Fruit fly (Drosophila melanogaster) whole organism, prepupa: ENCODE data around the gene bark.

Source experiments
- CG10631 ChIP-seq: fragments of 200-800 bp; sonication (Bioruptor generic); optimal IDR thresholded peaks from 2 replicates; lab custom pipeline; 2016; ENCODE audit warnings: missing biosample characterization, missing genetic modification characterization
- CG10669 ChIP-seq: fragments of 200-800 bp; sonication (Bioruptor generic); optimal IDR thresholded peaks from 3 replicates; lab custom pipeline; 2018; ENCODE audit warnings: missing biosample characterization, mild to moderate bottlenecking, missing genetic modification characterization, moderate library complexity
- CG11294 ChIP-seq: fragments of 200-800 bp; sonication (Bioruptor generic); IDR thresholded peaks from 2 replicates; pipeline ENCODE4 v1.3.6; 2022; ENCODE audit warnings: missing biosample characterization, missing genetic modification characterization
- CG11762 ChIP-seq: fragments of 200-800 bp; sonication (Bioruptor generic); optimal IDR thresholded peaks from 3 replicates; lab custom pipeline; 2016; ENCODE audit warnings: missing biosample characterization, missing genetic modification characterization; ENCODE audit not compliant: insufficient read depth
- CG11902 ChIP-seq: fragments of 200-800 bp; sonication (Bioruptor generic); optimal IDR thresholded peaks from 3 replicates; lab custom pipeline; 2016; ENCODE audit warnings: missing biosample characterization, missing genetic modification characterization
- CG1621 ChIP-seq: fragments of 200-800 bp; sonication (Bioruptor generic); optimal IDR thresholded peaks from 3 replicates; lab custom pipeline; 2018; ENCODE audit warnings: missing biosample characterization, mild to moderate bottlenecking, missing genetic modification characterization
- CG31627 ChIP-seq: fragments of 200-800 bp; sonication (Bioruptor generic); optimal IDR thresholded peaks from 3 replicates; lab custom pipeline; 2016; ENCODE audit warnings: missing biosample characterization, missing genetic modification characterization
- CG32006 ChIP-seq: fragments of 200-800 bp; sonication (Bioruptor generic); optimal IDR thresholded peaks from 3 replicates; lab custom pipeline; 2017; ENCODE audit warnings: missing biosample characterization, mild to moderate bottlenecking, missing genetic modification characterization
- CG34406 ChIP-seq: fragments of 200-800 bp; sonication (Bioruptor generic); optimal IDR thresholded peaks from 3 replicates; lab custom pipeline; 2016; ENCODE audit warnings: missing biosample characterization, missing genetic modification characterization
- CG3919 ChIP-seq: fragments of 200-800 bp; sonication (Bioruptor generic); optimal IDR thresholded peaks from 3 replicates; lab custom pipeline; 2016; ENCODE audit warnings: missing biosample characterization, missing genetic modification characterization
- CG4318 ChIP-seq: fragments of 200-800 bp; sonication (Bioruptor generic); optimal IDR thresholded peaks from 3 replicates; lab custom pipeline; 2017; ENCODE audit warnings: missing biosample characterization, mild to moderate bottlenecking, missing genetic modification characterization
- CG6163 ChIP-seq: fragments of 200-800 bp; sonication (Bioruptor generic); IDR thresholded peaks from 3 replicates; pipeline ENCODE4 v1.3.6; 2022; ENCODE audit warnings: missing biosample characterization, missing genetic modification characterization
- CG6276 ChIP-seq: fragments of 200-800 bp; sonication (Bioruptor generic); optimal IDR thresholded peaks from 2 replicates; lab custom pipeline; 2017; ENCODE audit warnings: missing biosample characterization, mild to moderate bottlenecking, missing genetic modification characterization
- CG6792 ChIP-seq: fragments of 200-800 bp; sonication (Bioruptor generic); optimal IDR thresholded peaks from 3 replicates; lab custom pipeline; 2016; ENCODE audit warnings: missing biosample characterization, missing genetic modification characterization
- CG6854 ChIP-seq: fragments of 200-800 bp; sonication (Bioruptor generic); optimal IDR thresholded peaks from 2 replicates; lab custom pipeline; 2017; ENCODE audit warnings: missing biosample characterization, mild to moderate bottlenecking, missing genetic modification characterization
- CG7368 ChIP-seq: fragments of 200-800 bp; sonication (Bioruptor generic); optimal IDR thresholded peaks from 3 replicates; lab custom pipeline; 2016; ENCODE audit warnings: missing biosample characterization, missing genetic modification characterization
- CG8632 ChIP-seq: fragments of 200-800 bp; sonication (Bioruptor generic); optimal IDR thresholded peaks from 3 replicates; lab custom pipeline; 2016; ENCODE audit warnings: missing biosample characterization, missing genetic modification characterization
- CG9139 ChIP-seq: fragments of 200-800 bp; sonication (Bioruptor generic); optimal IDR thresholded peaks from 3 replicates; lab custom pipeline; 2017; ENCODE audit warnings: missing biosample characterization, mild to moderate bottlenecking, missing genetic modification characterization
- Eip75B ChIP-seq: fragments of 200-800 bp; sonication (Bioruptor generic); optimal IDR thresholded peaks from 3 replicates; lab custom pipeline; 2016; ENCODE audit warnings: missing biosample characterization, missing genetic modification characterization
- Eip78C ChIP-seq: fragments of 200-800 bp; sonication (Bioruptor generic); peaks from one replicate; lab custom pipeline; 2016; ENCODE audit warnings: missing biosample characterization, missing genetic modification characterization
- Eip93F ChIP-seq: fragments of 200-800 bp; sonication (Bioruptor generic); optimal IDR thresholded peaks from 2 replicates; lab custom pipeline; 2016; ENCODE audit warnings: missing biosample characterization, mild to moderate bottlenecking, missing genetic modification characterization
- Ets21C ChIP-seq: fragments of 200-800 bp; sonication (Bioruptor generic); optimal IDR thresholded peaks from 3 replicates; lab custom pipeline; 2016; ENCODE audit warnings: missing biosample characterization, missing genetic modification characterization
- Ets96B ChIP-seq: fragments of 200-800 bp; optimal IDR thresholded peaks from 2 replicates; lab custom pipeline; 2019; ENCODE audit warnings: missing biosample characterization, mild to moderate bottlenecking, missing genetic modification characterization, moderate library complexity
- Gug ChIP-seq: fragments of 200-800 bp; sonication (Bioruptor generic); IDR thresholded peaks from 2 replicates; pipeline ENCODE4 v1.3.6; 2022; ENCODE audit warnings: missing biosample characterization, missing genetic modification characterization
- Hr38 ChIP-seq: sonication (Bioruptor generic); optimal IDR thresholded peaks from 2 replicates; lab custom pipeline; 2016; ENCODE audit warnings: missing biosample characterization, missing genetic modification characterization
- Hr39 ChIP-seq: fragments of 200-800 bp; sonication (Bioruptor generic); optimal IDR thresholded peaks from 2 replicates; lab custom pipeline; 2016; ENCODE audit warnings: missing biosample characterization, missing genetic modification characterization
- Hr4 ChIP-seq: fragments of 200-800 bp; sonication (Bioruptor generic); optimal IDR thresholded peaks from 3 replicates; lab custom pipeline; 2016; ENCODE audit warnings: missing biosample characterization, missing genetic modification characterization
- Met ChIP-seq: fragments of 200-800 bp; sonication (Bioruptor generic); optimal IDR thresholded peaks from 3 replicates; lab custom pipeline; 2016; ENCODE audit warnings: missing biosample characterization, missing genetic modification characterization
- OdsH ChIP-seq: fragments of 200-800 bp; sonication (Bioruptor generic); optimal IDR thresholded peaks from 3 replicates; lab custom pipeline; 2016; ENCODE audit warnings: missing biosample characterization, missing genetic modification characterization
- Smox ChIP-seq: fragments of 200-800 bp; sonication (Bioruptor generic); optimal IDR thresholded peaks from 3 replicates; lab custom pipeline; 2016; ENCODE audit warnings: missing biosample characterization, missing genetic modification characterization
- achi ChIP-seq: fragments of 200-800 bp; sonication (Bioruptor generic); optimal IDR thresholded peaks from 3 replicates; lab custom pipeline; 2016; ENCODE audit warnings: missing biosample characterization, missing genetic modification characterization
- acj6 ChIP-seq: fragments of 200-800 bp; sonication (Bioruptor generic); optimal IDR thresholded peaks from 3 replicates; lab custom pipeline; 2016; ENCODE audit warnings: missing biosample characterization, missing genetic modification characterization
- dac ChIP-seq: fragments of 200-800 bp; sonication (Bioruptor generic); optimal IDR thresholded peaks from 2 replicates; lab custom pipeline; 2017; ENCODE audit warnings: missing biosample characterization, mild to moderate bottlenecking, missing genetic modification characterization
- dsx ChIP-seq: fragments of 200-800 bp; optimal IDR thresholded peaks from 3 replicates; lab custom pipeline; 2019; ENCODE audit warnings: missing biosample characterization, mild to moderate bottlenecking, missing genetic modification characterization, moderate library complexity; ENCODE audit not compliant: poor library complexity, severe bottlenecking
- eg ChIP-seq: fragments of 200-800 bp; sonication (Bioruptor generic); IDR thresholded peaks from 3 replicates; pipeline ENCODE4 v1.3.6; 2022; ENCODE audit warnings: missing biosample characterization, missing genetic modification characterization
- esn ChIP-seq: fragments of 200-800 bp; sonication (Bioruptor generic); optimal IDR thresholded peaks from 2 replicates; lab custom pipeline; 2016; ENCODE audit warnings: missing biosample characterization, mild to moderate bottlenecking, missing genetic modification characterization, moderate library complexity
- fd85E ChIP-seq: fragments of 200-800 bp; sonication (Bioruptor generic); optimal IDR thresholded peaks from 3 replicates; lab custom pipeline; 2016; ENCODE audit warnings: missing biosample characterization, missing genetic modification characterization
- net ChIP-seq: fragments of 200-800 bp; sonication (Bioruptor generic); optimal IDR thresholded peaks from 3 replicates; lab custom pipeline; 2016; ENCODE audit warnings: missing biosample characterization, missing genetic modification characterization
- pdm3 ChIP-seq: fragments of 200-800 bp; sonication (Bioruptor generic); optimal IDR thresholded peaks from 3 replicates; lab custom pipeline; 2016; ENCODE audit warnings: missing biosample characterization, missing genetic modification characterization
- salr ChIP-seq, 2 experiments: fragments of 200-800 bp; sonication (Bioruptor generic); optimal IDR thresholded peaks; 3 replicates each; lab custom pipeline; 2016 to 2018; ENCODE audit warnings: missing biosample characterization in 2 of 2, missing genetic modification characterization in 2 of 2, mild to moderate bottlenecking in 1 of 2
- spab ChIP-seq: fragments of 200-800 bp; sonication (Bioruptor generic); optimal IDR thresholded peaks from 2 replicates; lab custom pipeline; 2017; ENCODE audit warnings: missing biosample characterization, mild to moderate bottlenecking, missing genetic modification characterization, missing genetic modification reagents
- svp ChIP-seq: fragments of 200-800 bp; sonication (Bioruptor generic); peaks from one replicate; lab custom pipeline; 2016; ENCODE audit warnings: missing biosample characterization, missing genetic modification characterization
- topi ChIP-seq: fragments of 200-800 bp; sonication (Bioruptor generic); optimal IDR thresholded peaks from 3 replicates; lab custom pipeline; 2016; ENCODE audit warnings: missing biosample characterization, missing genetic modification characterization
- vri ChIP-seq: fragments of 200-800 bp; sonication (Bioruptor generic); optimal IDR thresholded peaks from 3 replicates; lab custom pipeline; 2016; ENCODE audit warnings: missing biosample characterization, mild to moderate bottlenecking, missing genetic modification characterization

The bark gene

DNA sequence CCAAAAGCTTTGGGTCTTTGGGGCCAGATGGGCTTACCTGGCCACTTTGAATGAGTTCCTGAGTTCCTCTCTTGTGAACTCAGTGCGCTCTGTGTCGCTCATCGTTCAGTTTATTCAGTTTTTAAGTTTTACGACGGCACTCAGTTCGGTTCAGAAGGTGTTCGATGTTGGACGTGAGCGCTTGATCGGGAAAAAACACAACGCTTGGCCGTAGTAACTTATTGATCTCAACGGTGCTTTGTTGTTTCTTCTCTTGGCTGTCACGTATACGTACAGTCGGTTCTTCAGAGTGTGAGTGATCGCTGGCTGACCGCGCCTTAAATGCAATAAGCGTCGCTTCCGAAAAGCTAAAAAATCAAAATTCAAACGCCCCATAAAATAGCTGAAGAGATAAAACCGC lies at the start of gene bark (continued):
- TF ChIP-seq CG10669 (GFP tag; lab: Kevin White, UChicago) (no peak), CG8632 (GFP tag; lab: Kevin White, UChicago) (no peak), CG11902 (GFP tag; lab: Kevin White, UChicago) (no peak), svp (GFP tag; lab: Kevin White, UChicago) (no peak), CG4318 (GFP tag; lab: Kevin White, UChicago) (no peak), CG11762 (GFP tag; lab: Kevin White, UChicago) (no peak), CG3919 (GFP tag; lab: Kevin White, UChicago) (peak; percentile 59)

DNA sequence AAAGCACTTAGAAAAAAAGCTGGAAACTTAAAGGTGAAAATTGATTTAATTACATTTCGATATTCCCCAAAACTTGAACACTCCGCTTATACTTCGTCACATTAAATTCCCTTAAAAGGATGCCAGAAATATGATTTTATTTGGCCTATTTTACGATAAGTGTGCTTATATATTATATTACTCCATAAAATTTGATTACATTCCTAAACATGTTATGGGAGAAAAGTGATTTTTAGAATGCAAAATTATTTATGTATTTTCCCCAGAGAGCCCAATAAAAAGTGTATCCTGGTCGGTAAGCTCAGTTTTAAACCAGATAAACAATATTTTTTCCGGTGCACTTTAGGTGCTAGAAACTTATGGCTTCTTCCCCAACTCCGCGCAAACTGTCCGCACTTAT lies 49.3 kb upstream of the bark start:
- no peak for TF ChIP-seq Gug
- TF ChIP-seq CG32006 = peak; percentile 60
- TF ChIP-seq svp (GFP tag; lab: Kevin White, UChicago) = peak; percentile 57
- TF ChIP-seq Eip75B = no peak
- TF ChIP-seq CG6792 (GFP tag; lab: Kevin White, UChicago) = no peak
- TF ChIP-seq CG6276 (GFP tag; lab: Kevin White, UChicago) = peak; percentile 2
- TF ChIP-seq OdsH (GFP tag; lab: Kevin White, UChicago) = peak; percentile 34
- TF ChIP-seq CG6854 (GFP tag; lab: Kevin White, UChicago) = no peak
- peak; percentile 16 for TF ChIP-seq CG4318 (GFP tag; lab: Kevin White, UChicago)
- TF ChIP-seq Eip78C (GFP tag; lab: Kevin White, UChicago) = peak; percentile 88
- peak; percentile 14 for TF ChIP-seq Ets96B (tag; lab: Kevin White, UChicago)
- TF ChIP-seq CG34406 (GFP tag; lab: Kevin White, UChicago) = no peak
- TF ChIP-seq salr (GFP tag; optimal IDR thresholded peaks at IDR 0.05; lab: Kevin White, UChicago) = peak in 1 of 2 experiments; percentile 1
- no peak for TF ChIP-seq esn (GFP tag; lab: Kevin White, UChicago)
- peak; percentile 31 for TF ChIP-seq achi (GFP tag; lab: Kevin White, UChicago)
- no peak for TF ChIP-seq CG31627 (GFP tag; lab: Kevin White, UChicago)
- no peak for TF ChIP-seq CG10631 (GFP tag; lab: Kevin White, UChicago)
- TF ChIP-seq CG10669 (GFP tag; lab: Kevin White, UChicago) = no peak
- peak; percentile 58 for TF ChIP-seq Hr4 (GFP tag; lab: Kevin White, UChicago)

DNA sequence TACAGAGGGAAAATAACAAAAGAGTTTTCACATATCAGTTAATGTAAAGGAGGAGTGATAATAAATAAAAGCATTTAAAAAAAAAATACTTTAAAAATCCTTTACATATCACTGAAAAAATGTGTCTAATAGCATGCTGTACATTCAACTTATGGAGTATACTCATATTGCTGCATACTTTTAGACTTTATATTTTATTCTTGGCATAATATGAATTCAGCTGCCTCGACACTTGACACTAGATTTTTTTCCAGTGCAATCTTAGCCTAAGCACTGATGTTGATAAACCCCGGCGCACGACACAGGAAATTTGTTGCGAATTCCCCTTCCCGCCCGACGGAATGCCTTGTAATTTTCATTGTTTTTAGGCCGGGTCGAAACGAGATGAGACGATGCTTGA lies 46.5 kb upstream of the bark start:
- TF ChIP-seq esn (GFP tag; lab: Kevin White, UChicago) = no peak
- TF ChIP-seq Eip78C (GFP tag; lab: Kevin White, UChicago) = peak; percentile 14
- TF ChIP-seq, all 60 proteins: peak for 1

DNA sequence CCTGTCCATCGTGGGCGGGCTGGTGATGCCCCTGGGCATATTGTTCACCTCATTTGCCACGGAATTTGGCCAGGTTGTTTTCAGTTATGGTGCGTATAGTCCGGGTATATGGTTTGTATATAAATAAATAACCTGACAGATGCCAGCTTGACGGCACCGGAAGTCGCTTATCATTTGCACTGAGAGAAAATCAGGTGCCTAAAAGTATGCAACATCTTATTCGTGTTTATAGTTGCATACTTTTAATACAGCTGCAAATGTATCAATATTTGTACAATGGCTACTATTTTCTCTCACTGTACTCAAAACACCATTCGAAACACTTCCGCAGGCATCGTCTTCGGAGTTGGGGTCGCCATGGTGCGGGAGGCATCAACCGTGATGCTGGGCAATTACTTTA lies 38.3 kb upstream of the bark start:
- TF ChIP-seq CG7368 (GFP tag; lab: Kevin White, UChicago) (no peak), CG6163 (GFP tag; lab: Robert Waterston, UW) (0 out of 3 replicates have a peak, but pooled peaks have one; percentile 50), Hr39 (no peak), OdsH (GFP tag; lab: Kevin White, UChicago) (peak; percentile 5), CG11294 (GFP tag; lab: Robert Waterston, UW) (no peak), achi (GFP tag; lab: Kevin White, UChicago) (peak; percentile 55), fd85E (GFP tag; lab: Kevin White, UChicago) (no peak), Eip93F (GFP tag; lab: Kevin White, UChicago) (no peak), spab (no peak), vri (GFP tag; lab: Kevin White, UChicago) (no peak), svp (GFP tag; lab: Kevin White, UChicago) (peak; percentile 32), Eip75B (no peak), CG1621 (tag; lab: Kevin White, UChicago) (no peak), net (GFP tag; lab: Kevin White, UChicago) (peak; percentile 28), Ets21C (GFP tag; lab: Kevin White, UChicago) (no peak), CG34406 (GFP tag; lab: Kevin White, UChicago) (peak; percentile 11), dsx (GFP tag; lab: Kevin White, UChicago) (no peak), CG11902 (GFP tag; lab: Kevin White, UChicago) (no peak), pdm3 (GFP tag; lab: Kevin White, UChicago) (no peak), eg (GFP tag; lab: Robert Waterston, UW) (0 out of 3 replicates have a peak, but pooled peaks have one; percentile 14), CG10669 (GFP tag; lab: Kevin White, UChicago) (no peak), CG9139 (GFP tag; lab: Kevin White, UChicago) (peak; percentile 25), CG6276 (GFP tag; lab: Kevin White, UChicago) (no peak), Hr38 (GFP tag; lab: Kevin White, UChicago) (no peak), Smox (GFP tag; lab: Kevin White, UChicago) (no peak), acj6 (GFP tag; lab: Kevin White, UChicago) (peak; percentile 6), CG32006 (no peak), dac (GFP tag; lab: Kevin White, UChicago) (no peak), Met (no peak), CG3919 (GFP tag; lab: Kevin White, UChicago) (peak; percentile 33), topi (GFP tag; lab: Kevin White, UChicago) (peak; percentile 0), Gug (no peak)
- TF ChIP-seq, all 60 proteins: peak for 11
